Fruit fly (Drosophila melanogaster): ENCODE data around the gene Sfp38D.

DNA sequence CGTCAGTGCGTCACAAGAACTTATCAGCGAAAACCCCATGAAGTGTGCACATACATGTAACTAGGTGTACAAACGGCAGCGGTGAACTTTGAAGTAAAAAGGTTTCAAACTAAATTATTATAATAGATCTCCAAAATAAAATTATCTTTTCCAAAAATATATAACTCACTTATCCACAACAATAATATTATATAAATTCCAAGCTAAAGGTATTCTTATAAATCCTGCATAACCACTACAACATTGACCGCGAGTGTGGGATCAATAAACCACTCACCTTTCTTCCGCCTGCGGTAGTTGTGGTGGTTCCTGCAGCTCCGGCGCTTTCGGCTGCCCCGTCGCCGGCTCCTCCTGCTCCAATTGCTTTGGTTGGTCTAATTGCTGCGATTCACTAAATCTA, 34.0 kb downstream of the Sfp38D start:
- no peak for TF ChIP-seq cyc (GFP tag; optimal IDR thresholded peaks at IDR 0.05)
- no peak for TF ChIP-seq fd85E (GFP tag; optimal IDR thresholded peaks at IDR 0.05)
- TF ChIP-seq CG6808 (GFP tag; optimal IDR thresholded peaks at IDR 0.05): no peak
- TF ChIP-seq CG9139 (GFP tag; optimal IDR thresholded peaks at IDR 0.05): no peak
